Worm (Caenorhabditis elegans) whole organism, L3 larva: ENCODE results near the gene srab-4.

Experiments
- ZK546.5 ChIP-seq: sonication (generic microtip); optimal IDR thresholded peaks from 2 replicates; lab custom pipeline; 2017; ENCODE audit warnings: missing biosample characterization, missing genetic modification characterization
- ceh-82 ChIP-seq: fragments of 150-350 bp; optimal IDR thresholded peaks from 2 replicates; lab custom pipeline; 2014; ENCODE audit warnings: missing biosample characterization, missing genetic modification characterization
- egl-27 ChIP-seq: sonication (generic microtip); optimal IDR thresholded peaks from 4 replicates; lab custom pipeline; 2017; ENCODE audit warnings: missing biosample characterization, missing genetic modification reagents, missing genetic modification characterization
- elt-3 ChIP-seq, 3 experiments: fragments of 150-350 bp in 1 of 3; sonication (generic microtip) in 2 of 3; optimal IDR thresholded peaks; 2 replicates in 2 of 3; 4 replicates in 1 of 3; lab custom pipeline; 2014 to 2017; ENCODE audit warnings: missing biosample characterization in 3 of 3, missing genetic modification characterization in 3 of 3
- fkh-10 ChIP-seq: sonication (generic microtip); optimal IDR thresholded peaks from 2 replicates; lab custom pipeline; 2017; ENCODE audit warnings: missing biosample characterization, missing genetic modification reagents, missing genetic modification characterization
- fos-1 ChIP-seq: fragments of 150-350 bp; optimal IDR thresholded peaks from 2 replicates; lab custom pipeline; 2014; ENCODE audit warnings: missing biosample characterization, missing genetic modification characterization
- lin-39 ChIP-seq: fragments of 150-350 bp; optimal IDR thresholded peaks from 2 replicates; lab custom pipeline; 2018; ENCODE audit warnings: missing biosample characterization, missing genetic modification reagents, missing genetic modification characterization
- nfya-1 ChIP-seq: sonication (generic microtip); optimal IDR thresholded peaks from 2 replicates; lab custom pipeline; 2017; ENCODE audit warnings: missing genetic modification characterization, mild to moderate bottlenecking, missing compliant biosample characterization, antibody characterized with exemption, moderate library complexity; ENCODE audit not compliant: insufficient read depth
- nhr-11 ChIP-seq: fragments of 150-350 bp; optimal IDR thresholded peaks from 2 replicates; lab custom pipeline; 2014; ENCODE audit warnings: missing biosample characterization, missing genetic modification characterization
- nhr-23 ChIP-seq: fragments of 150-350 bp; optimal IDR thresholded peaks from 2 replicates; lab custom pipeline; 2014; ENCODE audit warnings: missing biosample characterization, missing genetic modification reagents, missing genetic modification characterization
- snpc-4 ChIP-seq: fragments of 150-350 bp; optimal IDR thresholded peaks from 2 replicates; lab custom pipeline; 2014; ENCODE audit warnings: missing biosample characterization, missing genetic modification characterization
- unc-62 ChIP-seq: fragments of 150-350 bp; sonication (generic microtip); optimal IDR thresholded peaks from 4 replicates; lab custom pipeline; 2014; ENCODE audit warnings: missing biosample characterization, missing genetic modification reagents, missing genetic modification characterization

- TF ChIP-seq unc-62 (GFP tag; lab: Kevin White, UChicago) (no peak), nfya-1 (tag; lab: Kevin White, UChicago) (no peak), nhr-11 (tag; lab: Kevin White, UChicago) (no peak), ZK546.5 (tag; lab: Kevin White, UChicago) (no peak), egl-27 (tag; lab: Kevin White, UChicago) (no peak), snpc-4 (tag; lab: Kevin White, UChicago) (no peak), fos-1 (tag; lab: Kevin White, UChicago) (no peak), lin-39 (tag; lab: Kevin White, UChicago) (no peak), ceh-82 (tag; lab: Kevin White, UChicago) (no peak), nhr-23 (tag; lab: Kevin White, UChicago) (no peak), elt-3 (tag; optimal IDR thresholded peaks at IDR 0.05; lab: Kevin White, UChicago) (no peak), fkh-10 (GFP tag; lab: Kevin White, UChicago) (no peak)
These were observed 11.9 kb downstream of the srab-4 start, which contains the start of gene C33G8.13 for ce11 chrV:7015872-7016271.
